Fruit fly (Drosophila melanogaster): ENCODE measurements around the gene Cdep.

The Cdep gene

DNA sequence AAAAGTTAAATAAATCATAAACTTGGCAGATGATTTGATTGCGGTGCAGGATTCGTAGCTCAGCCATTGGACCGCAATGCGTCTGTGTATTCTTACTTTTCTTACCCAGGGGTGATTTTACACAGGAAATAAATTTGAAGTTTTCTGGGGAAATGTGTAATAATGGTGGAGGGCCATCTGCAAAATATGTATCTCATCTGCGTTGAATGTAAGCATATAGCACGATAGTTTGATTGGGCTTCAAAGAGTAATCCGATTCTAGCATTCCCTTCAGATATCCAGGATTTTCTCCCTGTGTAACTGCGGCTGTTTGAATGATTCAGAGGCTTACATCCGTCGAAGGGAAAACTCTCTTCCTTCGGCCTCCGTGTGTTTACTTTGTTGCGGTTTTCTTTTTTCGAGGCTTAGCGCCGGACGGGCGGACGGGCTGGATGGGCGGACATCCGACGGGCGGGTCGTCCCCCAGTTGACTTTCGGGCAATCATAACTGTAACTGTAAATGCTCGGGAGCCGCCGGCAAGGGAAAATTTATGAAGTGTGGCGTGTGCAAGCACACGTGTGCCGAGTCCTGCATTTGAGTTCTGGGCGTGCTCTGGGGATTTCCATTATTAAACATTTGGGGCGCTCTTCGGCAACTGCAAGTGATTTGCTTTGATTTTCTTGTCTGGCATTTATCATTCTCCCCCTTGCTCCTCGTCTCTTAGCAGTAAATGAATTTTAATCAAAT is 24.1 kb upstream of the Cdep start (continued):
- no peak for TF ChIP-seq CG31388 (GFP tag; optimal IDR thresholded peaks at IDR 0.05)
- TF ChIP-seq Taf1 (GFP tag; IDR thresholded peaks at IDR 0.05), result no peak
- TF ChIP-seq CG14710 (tag; optimal IDR thresholded peaks at IDR 0.05), result peak; percentile 77
- TF ChIP-seq CG12391 (tag; optimal IDR thresholded peaks at IDR 0.05), result peak; percentile 72
- TF ChIP-seq Oli (tag; optimal IDR thresholded peaks at IDR 0.05), result peak; percentile 74
- TF ChIP-seq CG15011 (GFP tag; optimal IDR thresholded peaks at IDR 0.05), result no peak
- TF ChIP-seq gt (GFP tag; IDR thresholded peaks at IDR 0.05), result no peak
- TF ChIP-seq gsb-n (tag; optimal IDR thresholded peaks at IDR 0.05), result peak; percentile 74
- TF ChIP-seq BEAF-32 (GFP tag; optimal IDR thresholded peaks at IDR 0.05), result no peak
- TF ChIP-seq C15 (GFP tag; IDR thresholded peaks at IDR 0.05), result no peak
- peak; percentile 38; the same call in 1 of the 2 replicates for TF ChIP-seq CG6272 (GFP tag; IDR thresholded peaks at IDR 0.05)
- no peak for TF ChIP-seq ftz-f1 (GFP tag; optimal IDR thresholded peaks at IDR 0.05)
- peak; percentile 33; the same call in 1 of the 2 replicates for TF ChIP-seq CG11247 (GFP tag; IDR thresholded peaks at IDR 0.05)
- TF ChIP-seq Ssrp (tag; optimal IDR thresholded peaks at IDR 0.05), result peak; percentile 67
- TF ChIP-seq wdn (GFP tag; IDR thresholded peaks at IDR 0.05), result no peak
- no peak for TF ChIP-seq Elba2 (GFP tag; optimal IDR thresholded peaks at IDR 0.05)
- peak; percentile 66 for TF ChIP-seq CG30431 (GFP tag; optimal IDR thresholded peaks at IDR 0.05)
- TF ChIP-seq HmgD (GFP tag; optimal IDR thresholded peaks at IDR 0.05), result peak; percentile 25
- TF ChIP-seq crol (GFP tag; IDR thresholded peaks at IDR 0.05), result 0 out of 2 replicates have a peak, but pooled peaks have one; percentile 20
- TF ChIP-seq CG1603 (tag; optimal IDR thresholded peaks at IDR 0.05), result peak; percentile 90
- TF ChIP-seq CG12219 (GFP tag; optimal IDR thresholded peaks at IDR 0.05), result peak; percentile 66
- TF ChIP-seq CG11456 (GFP tag; IDR thresholded peaks at IDR 0.05), result peak; percentile 56; the same call in 1 of the 3 replicates
- peak; percentile 12 for TF ChIP-seq CG4617 (GFP tag; optimal IDR thresholded peaks at IDR 0.05; ENCODE audit: borderline replicate concordance)
- TF ChIP-seq tgo (GFP tag; IDR thresholded peaks at IDR 0.05), result peak; percentile 55
- no peak for TF ChIP-seq CG6854 (GFP tag; optimal IDR thresholded peaks at IDR 0.05)
- TF ChIP-seq gcm (GFP tag; optimal IDR thresholded peaks at IDR 0.05), result peak; percentile 30
- peak; percentile 30 for TF ChIP-seq Mad (GFP tag; optimal IDR thresholded peaks at IDR 0.05)
- no peak for TF ChIP-seq pzg (GFP tag; optimal IDR thresholded peaks at IDR 0.05)
- peak; percentile 56 for TF ChIP-seq jumu (GFP tag; optimal IDR thresholded peaks at IDR 0.05)
- TF ChIP-seq CG13894 (tag; optimal IDR thresholded peaks at IDR 0.05), result no peak
- peak; percentile 49 for TF ChIP-seq CG4707 (GFP tag; optimal IDR thresholded peaks at IDR 0.05)
- no peak for TF ChIP-seq Lim3 (GFP tag; IDR thresholded peaks at IDR 0.05)
- TF ChIP-seq CG1529 (GFP tag; optimal IDR thresholded peaks at IDR 0.05), result peak; percentile 72
- no peak for TF ChIP-seq Dip3 (GFP tag; optimal IDR thresholded peaks at IDR 0.05)
- no peak for TF ChIP-seq bowl (GFP tag; IDR thresholded peaks at IDR 0.05)
- TF ChIP-seq CG32772 (GFP tag; IDR thresholded peaks at IDR 0.05), result peak; percentile 58
- TF ChIP-seq Bgb (GFP tag; IDR thresholded peaks at IDR 0.05; ENCODE audit: partially characterized antibody), result no peak
- TF ChIP-seq lola (GFP tag; optimal IDR thresholded peaks at IDR 0.05), result peak in 1 of 3 experiments; percentile 83
- no peak for TF ChIP-seq Sin3A (optimal IDR thresholded peaks at IDR 0.05)
- TF ChIP-seq Rx (GFP tag; IDR thresholded peaks at IDR 0.05), result peak; percentile 49
- peak; percentile 65 for TF ChIP-seq Asciz (GFP tag; optimal IDR thresholded peaks at IDR 0.05)
- peak; percentile 70 for TF ChIP-seq NC2β (GFP tag; optimal IDR thresholded peaks at IDR 0.05)
